Worm (Caenorhabditis elegans): ENCODE measurements around the gene Y54G2A.28.

Y54G2A.28 gene

DNA sequence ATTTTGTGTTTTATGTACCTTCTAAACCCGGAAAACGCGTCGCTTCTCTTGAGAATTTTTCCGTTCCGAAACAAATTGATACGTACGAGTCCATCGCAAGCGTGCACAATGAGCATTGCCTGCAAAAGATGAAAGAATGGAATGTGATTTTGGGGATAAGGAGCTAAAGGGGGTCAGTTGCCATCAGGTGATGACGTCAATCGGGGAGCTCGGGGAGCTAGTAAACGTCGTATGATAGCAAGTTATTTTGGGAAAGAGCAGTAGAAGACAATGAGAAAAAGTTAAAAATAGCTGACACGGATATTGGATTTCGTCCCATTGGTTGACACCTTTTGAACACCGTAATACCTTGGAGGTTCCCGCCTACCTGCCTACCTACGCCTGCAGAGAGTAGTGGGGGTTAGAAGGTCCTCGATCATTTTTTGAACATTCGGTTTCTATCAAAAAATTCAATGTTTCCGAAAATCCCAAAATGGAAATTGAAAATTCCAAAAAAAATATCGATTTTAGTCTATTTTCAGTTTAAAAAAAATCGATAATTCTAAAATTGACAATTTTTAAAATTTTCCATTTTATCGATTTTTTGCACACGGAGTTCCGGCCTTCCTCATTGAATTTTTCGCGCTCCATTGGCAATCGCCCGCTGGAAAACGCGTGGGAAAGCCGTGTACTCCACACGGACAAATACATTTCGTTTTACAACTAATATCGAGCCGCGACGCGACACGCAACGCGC is 13.8 kb upstream of the Y54G2A.28 start:
- TF ChIP-seq nhr-25 (tag; optimal IDR thresholded peaks at IDR 0.05): no peak
- peak; percentile 9 for TF ChIP-seq lin-39 (tag; optimal IDR thresholded peaks at IDR 0.05)
- TF ChIP-seq skn-1 (tag; optimal IDR thresholded peaks at IDR 0.05): no peak
- no peak for TF ChIP-seq zag-1 (tag; optimal IDR thresholded peaks at IDR 0.05)
- TF ChIP-seq nhr-11 (tag; optimal IDR thresholded peaks at IDR 0.05): peak; percentile 44
- TF ChIP-seq egl-5 (tag; optimal IDR thresholded peaks at IDR 0.05): peak; percentile 22
- peak; percentile 14 for TF ChIP-seq nfya-1 (tag; optimal IDR thresholded peaks at IDR 0.05; ENCODE audit: insufficient read depth)
- peak; percentile 62 for TF ChIP-seq ceh-28 (tag; optimal IDR thresholded peaks at IDR 0.05)
- TF ChIP-seq mdl-1 (tag; optimal IDR thresholded peaks at IDR 0.05): no peak
- TF ChIP-seq nhr-237 (tag; optimal IDR thresholded peaks at IDR 0.05): no peak

DNA sequence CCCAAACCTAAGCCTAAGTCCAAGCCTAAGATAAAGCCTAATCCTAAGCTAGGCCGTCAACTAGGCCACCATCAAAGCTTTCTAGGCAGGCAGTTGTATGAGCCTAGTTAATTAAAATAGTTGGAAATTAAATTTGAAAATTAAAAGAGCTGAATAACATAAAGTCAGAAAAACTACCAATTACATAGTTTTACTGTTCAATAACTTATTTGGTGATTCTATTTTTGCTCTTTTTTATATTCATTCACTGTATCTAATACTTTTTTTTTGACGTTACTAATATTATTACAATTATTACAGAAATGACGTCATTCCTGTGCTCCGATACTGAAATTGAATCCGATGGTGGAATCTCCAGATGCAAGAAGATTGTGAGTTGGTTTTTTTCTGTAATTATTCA is 7.2 kb upstream of the Y54G2A.28 start, which contains the start of gene lin-22:
TSS of gene lin-22 (plus strand) at position 301 of the 400 bp plus-strand sequence.
- no peak for TF ChIP-seq pha-4 (tag; optimal IDR thresholded peaks at IDR 0.05)
- TF ChIP-seq nhr-67 (tag; optimal IDR thresholded peaks at IDR 0.05): no peak
- no peak for TF ChIP-seq nhr-12 (tag; optimal IDR thresholded peaks at IDR 0.05)
- no peak for TF ChIP-seq lin-15B (tag; optimal IDR thresholded peaks at IDR 0.05)
- TF ChIP-seq ceh-82 (tag; optimal IDR thresholded peaks at IDR 0.05): no peak
- no peak for TF ChIP-seq fkh-2 (tag; optimal IDR thresholded peaks at IDR 0.05)
- no peak for TF ChIP-seq sea-2 (GFP tag; optimal IDR thresholded peaks at IDR 0.05)
- no peak for TF ChIP-seq nhr-76 (tag; optimal IDR thresholded peaks at IDR 0.05)

DNA sequence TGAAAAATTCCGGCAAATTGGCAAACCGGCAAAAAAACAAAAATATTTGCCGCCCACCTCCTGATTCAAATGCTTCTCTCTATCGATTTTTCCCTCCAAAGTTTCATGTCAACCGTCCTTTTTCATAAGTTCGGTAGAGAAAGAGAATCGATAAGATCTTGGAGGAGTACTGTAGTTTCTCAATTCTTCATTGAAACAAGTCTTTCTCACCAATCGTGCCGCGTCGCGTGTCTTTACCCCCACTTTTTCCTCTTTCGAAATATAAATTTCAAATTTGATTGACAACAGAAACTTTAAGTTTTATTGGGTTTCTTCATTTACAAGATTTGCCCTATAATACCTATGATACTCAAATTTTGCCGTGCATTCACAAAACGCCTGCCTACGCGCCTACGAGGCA is 6.4 kb upstream of the Y54G2A.28 start:
- TF ChIP-seq R02D3.7 (tag; optimal IDR thresholded peaks at IDR 0.05) (no peak), lin-15B (tag; optimal IDR thresholded peaks at IDR 0.05) (no peak), mdl-1 (tag; optimal IDR thresholded peaks at IDR 0.05) (no peak), nfya-1 (tag; optimal IDR thresholded peaks at IDR 0.05; ENCODE audit: insufficient read depth) (peak; percentile 62), elt-3 (tag; optimal IDR thresholded peaks at IDR 0.05) (no peak), nhr-25 (tag; optimal IDR thresholded peaks at IDR 0.05) (peak; percentile 3), ceh-28 (tag; optimal IDR thresholded peaks at IDR 0.05) (peak; percentile 4)

DNA sequence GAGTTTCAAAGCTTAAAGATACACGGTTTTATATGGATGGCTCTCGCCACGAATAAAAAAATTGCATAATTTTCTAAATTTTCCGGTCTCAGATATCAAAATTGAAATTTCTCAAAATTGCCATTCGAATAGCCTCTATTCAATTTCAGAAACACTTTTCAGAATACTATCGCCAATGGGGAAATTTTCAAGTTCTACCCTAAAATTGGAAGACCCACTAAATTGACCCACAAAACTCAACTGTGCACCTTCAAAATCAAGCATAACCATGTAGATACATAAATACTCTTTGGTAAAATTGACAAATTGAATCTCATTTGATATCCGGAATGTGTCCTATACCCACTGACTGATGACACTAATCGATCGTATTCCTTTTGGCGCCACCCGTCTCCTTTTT is 4.0 kb upstream of the Y54G2A.28 start:
- TF ChIP-seq nfya-1 (tag; optimal IDR thresholded peaks at IDR 0.05; ENCODE audit: insufficient read depth) (no peak), nhr-77 (tag; optimal IDR thresholded peaks at IDR 0.05) (no peak), elt-2 (tag; optimal IDR thresholded peaks at IDR 0.05) (no peak), ceh-16 (tag; optimal IDR thresholded peaks at IDR 0.05) (no peak), snpc-4 (tag; optimal IDR thresholded peaks at IDR 0.05) (no peak), pha-4 (tag; optimal IDR thresholded peaks at IDR 0.05) (no peak), nhr-12 (tag; optimal IDR thresholded peaks at IDR 0.05) (no peak), eor-1 (tag; optimal IDR thresholded peaks at IDR 0.05) (no peak)

DNA sequence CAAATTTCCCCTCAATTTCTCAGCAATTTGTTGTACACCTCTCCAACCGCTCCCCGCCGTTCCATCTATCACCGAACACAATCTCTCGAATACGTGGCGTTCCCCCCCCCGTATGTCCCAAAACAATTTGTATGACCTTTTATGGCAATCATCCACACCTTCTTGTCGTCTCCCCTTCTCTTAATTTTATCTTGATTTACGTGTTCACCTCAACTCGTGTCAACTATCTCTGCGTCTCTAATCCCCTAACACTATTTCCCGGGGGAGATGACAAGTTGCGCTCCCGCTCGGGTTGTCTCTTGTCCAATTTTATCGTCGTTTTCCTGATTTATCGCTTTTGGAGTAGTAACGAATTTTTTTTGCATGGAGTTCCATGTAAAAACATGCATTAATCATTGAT is 2.4 kb upstream of the Y54G2A.28 start:
- TF ChIP-seq elt-1 (tag; optimal IDR thresholded peaks at IDR 0.05) (peak; percentile 87), fos-1 (tag; optimal IDR thresholded peaks at IDR 0.05) (no peak), unc-62 (GFP tag; optimal IDR thresholded peaks at IDR 0.05) (peak; percentile 49), hmg-11 (tag; optimal IDR thresholded peaks at IDR 0.05) (no peak), nhr-23 (tag; optimal IDR thresholded peaks at IDR 0.05) (peak; percentile 50), nhr-25 (tag; optimal IDR thresholded peaks at IDR 0.05) (peak; percentile 71), ceh-28 (tag; optimal IDR thresholded peaks at IDR 0.05) (no peak), lin-39 (tag; optimal IDR thresholded peaks at IDR 0.05) (peak; percentile 10)

DNA sequence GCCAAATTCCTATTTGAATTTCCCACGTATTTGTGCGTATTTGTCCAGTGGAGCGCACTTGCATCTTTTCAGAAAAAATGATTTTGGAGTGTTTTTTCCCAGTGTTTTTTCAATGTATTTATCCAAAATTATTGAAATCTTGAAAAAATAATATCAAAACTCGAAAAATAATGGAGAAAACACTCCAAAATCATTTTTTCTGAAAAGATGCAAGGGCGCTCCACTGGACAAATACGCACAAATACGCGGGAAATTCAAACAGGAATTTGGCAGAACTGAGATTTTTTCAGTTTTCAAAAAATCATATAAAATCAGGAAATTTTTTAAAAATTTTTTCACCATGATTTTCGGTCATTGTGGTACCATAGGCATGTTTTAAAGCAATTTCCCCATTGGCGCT is 574 bp downstream of the Y54G2A.28 start:
- TF ChIP-seq jun-1 (tag; optimal IDR thresholded peaks at IDR 0.05) (no peak), nhr-11 (tag; optimal IDR thresholded peaks at IDR 0.05) (no peak), snpc-4 (tag; optimal IDR thresholded peaks at IDR 0.05) (no peak), ztf-4 (tag; optimal IDR thresholded peaks at IDR 0.05) (no peak), ceh-9 (tag; optimal IDR thresholded peaks at IDR 0.05) (no peak), unc-62 (GFP tag; optimal IDR thresholded peaks at IDR 0.05) (no peak), nfya-1 (tag; optimal IDR thresholded peaks at IDR 0.05; ENCODE audit: insufficient read depth) (no peak), skn-1 (tag; optimal IDR thresholded peaks at IDR 0.05) (no peak), nhr-25 (tag; optimal IDR thresholded peaks at IDR 0.05) (no peak), elt-1 (tag; optimal IDR thresholded peaks at IDR 0.05) (no peak), nhr-28 (tag; optimal IDR thresholded peaks at IDR 0.05) (no peak), elt-2 (tag; optimal IDR thresholded peaks at IDR 0.05) (no peak), fkh-10 (GFP tag; optimal IDR thresholded peaks at IDR 0.05) (no peak), zag-1 (tag; optimal IDR thresholded peaks at IDR 0.05) (no peak), ztf-11 (tag; optimal IDR thresholded peaks at IDR 0.05) (no peak), ceh-82 (tag; optimal IDR thresholded peaks at IDR 0.05) (no peak), hmg-11 (tag; optimal IDR thresholded peaks at IDR 0.05) (no peak), nhr-77 (tag; optimal IDR thresholded peaks at IDR 0.05) (no peak), nhr-237 (tag; optimal IDR thresholded peaks at IDR 0.05) (no peak), ceh-16 (tag; optimal IDR thresholded peaks at IDR 0.05) (no peak)
